Worm (Caenorhabditis elegans) whole organism, L2 larva: Measurements from ENCODE around the gene snx-13.

Experiments used
- nhr-11 ChIP-seq: fragments of 150-350 bp; optimal IDR thresholded peaks from 2 replicates; lab custom pipeline; 2014; ENCODE audit warnings: missing biosample characterization, missing genetic modification characterization
- nhr-77 ChIP-seq: fragments of 150-350 bp; optimal IDR thresholded peaks from 2 replicates; lab custom pipeline; 2014; ENCODE audit warnings: missing biosample characterization, missing genetic modification characterization

ce11 chrIV:17087384-17088099, at the start of gene snx-13, which contains the start of gene snr-1:
- TF ChIP-seq nhr-11 (tag; lab: Kevin White, UChicago) = no peak
- TF ChIP-seq nhr-77 = no peak
